Fruit fly (Drosophila melanogaster) whole organism, embryonic: ENCODE results near the gene CG34307.

Source experiments
- Abd-B ChIP-seq: fragments of 200-800 bp; sonication (Bioruptor generic); optimal IDR thresholded peaks from 2 replicates; lab custom pipeline; 2018; ENCODE audit warnings: missing biosample characterization, mild to moderate bottlenecking, missing genetic modification characterization, moderate library complexity
- CG1024 ChIP-seq: fragments of 200-800 bp; sonication (Bioruptor generic); IDR thresholded peaks from 2 replicates; pipeline ENCODE4 v1.3.6; 2022; ENCODE audit warnings: missing biosample characterization, missing genetic modification characterization
- CG11093 ChIP-seq: fragments of 200-800 bp; sonication (Bioruptor generic); IDR thresholded peaks from 3 replicates; pipeline ENCODE4 v1.3.6; 2022; ENCODE audit warnings: missing biosample characterization, missing genetic modification characterization
- CG12104 ChIP-seq: fragments of 200-800 bp; sonication (Bioruptor generic); optimal IDR thresholded peaks from 3 replicates; lab custom pipeline; 2016; ENCODE audit warnings: missing biosample characterization, missing genetic modification characterization
- CG12155 ChIP-seq: fragments of 200-800 bp; sonication (Bioruptor generic); optimal IDR thresholded peaks from 3 replicates; lab custom pipeline; 2016; ENCODE audit warnings: missing biosample characterization, missing genetic modification characterization
- CG12236 ChIP-seq: fragments of 200-800 bp; sonication (Bioruptor generic); optimal IDR thresholded peaks from 2 replicates; lab custom pipeline; 2016; ENCODE audit warnings: missing biosample characterization, missing genetic modification characterization
- CG12942 ChIP-seq: fragments of 200-800 bp; sonication (Bioruptor generic); optimal IDR thresholded peaks from 3 replicates; lab custom pipeline; 2016; ENCODE audit warnings: missing biosample characterization, missing genetic modification characterization
- CG17359 ChIP-seq: fragments of 200-800 bp; sonication (Bioruptor generic); optimal IDR thresholded peaks from 3 replicates; lab custom pipeline; 2018; ENCODE audit warnings: missing biosample characterization, mild to moderate bottlenecking, missing genetic modification characterization, moderate library complexity
- CG4282 ChIP-seq: fragments of 200-800 bp; sonication (Bioruptor generic); optimal IDR thresholded peaks from 2 replicates; lab custom pipeline; 2016; ENCODE audit warnings: missing biosample characterization, missing genetic modification characterization
- CG4328 ChIP-seq: fragments of 200-800 bp; sonication (Bioruptor generic); optimal IDR thresholded peaks from 3 replicates; lab custom pipeline; 2017; ENCODE audit warnings: missing biosample characterization, missing genetic modification reagents, missing genetic modification characterization
- CG6272 ChIP-seq: fragments of 200-800 bp; sonication (Bioruptor generic); IDR thresholded peaks from 2 replicates; pipeline ENCODE4 v1.3.6; 2022; ENCODE audit warnings: missing biosample characterization, missing genetic modification characterization
- CG6813 ChIP-seq: fragments of 200-800 bp; sonication (Bioruptor generic); optimal IDR thresholded peaks from 2 replicates; lab custom pipeline; 2017; ENCODE audit warnings: missing biosample characterization, missing genetic modification characterization, mild to moderate bottlenecking, moderate library complexity, missing genetic modification reagents
- CG7963 ChIP-seq: fragments of 200-800 bp; sonication (Bioruptor generic); IDR thresholded peaks from 3 replicates; pipeline ENCODE4 v1.3.6; 2022; ENCODE audit warnings: missing biosample characterization, missing genetic modification characterization; ENCODE audit not compliant: partially characterized antibody
- CG7987 ChIP-seq: fragments of 200-800 bp; sonication (Bioruptor generic); optimal IDR thresholded peaks from 2 replicates; lab custom pipeline; 2018; ENCODE audit warnings: missing biosample characterization, mild to moderate bottlenecking, missing genetic modification characterization, moderate library complexity
- CG8089 ChIP-seq: fragments of 200-800 bp; sonication (Bioruptor generic); optimal IDR thresholded peaks from 3 replicates; lab custom pipeline; 2016; ENCODE audit warnings: missing biosample characterization, missing genetic modification characterization
- CG8281 ChIP-seq: fragments of 200-800 bp; sonication (Bioruptor generic); optimal IDR thresholded peaks from 2 replicates; lab custom pipeline; 2018; ENCODE audit warnings: missing biosample characterization, mild to moderate bottlenecking, missing genetic modification characterization, moderate library complexity
- CG9817 ChIP-seq: fragments of 200-800 bp; sonication (Bioruptor generic); optimal IDR thresholded peaks from 2 replicates; lab custom pipeline; 2018; ENCODE audit warnings: missing biosample characterization, mild to moderate bottlenecking, missing genetic modification characterization, moderate library complexity
- Chrac-16 ChIP-seq: fragments of 200-800 bp; sonication (Bioruptor generic); optimal IDR thresholded peaks from 3 replicates; lab custom pipeline; 2016; ENCODE audit warnings: missing biosample characterization, missing genetic modification characterization
- Dp ChIP-seq: fragments of 200-800 bp; sonication (Bioruptor generic); optimal IDR thresholded peaks from 2 replicates; lab custom pipeline; 2018; ENCODE audit warnings: missing biosample characterization, mild to moderate bottlenecking, missing genetic modification characterization, moderate library complexity
- Drgx ChIP-seq: fragments of 200-800 bp; sonication (Bioruptor generic); IDR thresholded peaks from 2 replicates; pipeline ENCODE4 v1.3.6; 2022; ENCODE audit warnings: missing biosample characterization, missing genetic modification characterization
- E2f2 ChIP-seq: fragments of 200-800 bp; sonication (Bioruptor generic); IDR thresholded peaks from 2 replicates; pipeline ENCODE4 v1.3.6; 2022; ENCODE audit warnings: missing biosample characterization, missing genetic modification characterization
- Ets97D ChIP-seq: fragments of 200-800 bp; sonication (Bioruptor generic); optimal IDR thresholded peaks from 3 replicates; lab custom pipeline; 2016; ENCODE audit warnings: missing biosample characterization, missing genetic modification characterization
- HLH3B ChIP-seq: fragments of 200-800 bp; sonication (Bioruptor generic); IDR thresholded peaks from 2 replicates; pipeline ENCODE4 v1.3.6; 2022; ENCODE audit warnings: missing biosample characterization, missing genetic modification characterization
- Hr51 ChIP-seq, 2 experiments: fragments of 200-800 bp; sonication (Bioruptor generic); optimal IDR thresholded peaks; 2 replicates in 1 of 2; 3 replicates in 1 of 2; lab custom pipeline; 2016 to 2018; ENCODE audit warnings: missing biosample characterization in 2 of 2, missing genetic modification characterization in 2 of 2, mild to moderate bottlenecking in 1 of 2, moderate library complexity in 1 of 2
- Hsf ChIP-seq: fragments of 200-800 bp; sonication (Bioruptor generic); optimal IDR thresholded peaks from 3 replicates; lab custom pipeline; 2016; ENCODE audit warnings: missing biosample characterization, missing genetic modification characterization
- Lhr ChIP-seq: fragments of 200-800 bp; sonication (Bioruptor generic); optimal IDR thresholded peaks from 3 replicates; lab custom pipeline; 2017; ENCODE audit warnings: mild to moderate bottlenecking, missing biosample characterization, missing genetic modification reagents, missing genetic modification characterization
- MESR4 ChIP-seq: fragments of 200-800 bp; sonication (Bioruptor generic); optimal IDR thresholded peaks from 2 replicates; lab custom pipeline; 2018; ENCODE audit warnings: missing biosample characterization, mild to moderate bottlenecking, missing genetic modification characterization, moderate library complexity
- Med ChIP-seq: fragments of 200-800 bp; sonication (Bioruptor generic); peaks from one replicate; lab custom pipeline; 2016; ENCODE audit warnings: missing biosample characterization, missing genetic modification characterization, mild to moderate bottlenecking, inconsistent platforms, moderate library complexity
- Nf-YB ChIP-seq: fragments of 200-800 bp; sonication (Bioruptor generic); optimal IDR thresholded peaks from 3 replicates; lab custom pipeline; 2019; ENCODE audit warnings: missing biosample characterization, mild to moderate bottlenecking, missing genetic modification characterization, moderate library complexity
- Nf-YC ChIP-seq: fragments of 200-800 bp; optimal IDR thresholded peaks from 3 replicates; lab custom pipeline; 2019; ENCODE audit warnings: missing biosample characterization, mild to moderate bottlenecking, missing genetic modification characterization, moderate library complexity
- NfI ChIP-seq: fragments of 200-800 bp; sonication (Bioruptor generic); optimal IDR thresholded peaks from 3 replicates; lab custom pipeline; 2018; ENCODE audit warnings: missing biosample characterization, mild to moderate bottlenecking, missing genetic modification characterization, moderate library complexity
- Rfx ChIP-seq: fragments of 200-800 bp; sonication (Bioruptor generic); IDR thresholded peaks from 2 replicates; pipeline ENCODE4 v1.3.6; 2022; ENCODE audit warnings: missing biosample characterization, missing genetic modification characterization
- Sox100B ChIP-seq: fragments of 200-800 bp; sonication (Bioruptor generic); optimal IDR thresholded peaks from 3 replicates; lab custom pipeline; 2018; ENCODE audit warnings: missing biosample characterization, mild to moderate bottlenecking, missing genetic modification characterization
- al ChIP-seq: fragments of 200-800 bp; sonication (Bioruptor generic); IDR thresholded peaks from 2 replicates; pipeline ENCODE4 v1.3.6; 2022; ENCODE audit warnings: missing biosample characterization, missing genetic modification characterization
- ara ChIP-seq: fragments of 200-800 bp; sonication (Bioruptor generic); IDR thresholded peaks from 2 replicates; pipeline ENCODE4 v1.3.6; 2022; ENCODE audit warnings: missing biosample characterization, missing genetic modification characterization
- bbx ChIP-seq: fragments of 200-800 bp; sonication (Bioruptor generic); IDR thresholded peaks from 2 replicates; pipeline ENCODE4 v1.3.6; 2022; ENCODE audit warnings: missing biosample characterization, missing genetic modification characterization; ENCODE audit not compliant: partially characterized antibody
- emc ChIP-seq: fragments of 200-800 bp; sonication (Bioruptor generic); optimal IDR thresholded peaks from 2 replicates; lab custom pipeline; 2016; ENCODE audit warnings: missing biosample characterization, missing genetic modification characterization
- gem ChIP-seq: fragments of 200-800 bp; sonication (Bioruptor generic); optimal IDR thresholded peaks from 2 replicates; lab custom pipeline; 2019; ENCODE audit warnings: missing biosample characterization, mild to moderate bottlenecking, missing genetic modification characterization, moderate library complexity
- grn ChIP-seq: fragments of 200-800 bp; sonication (Bioruptor generic); optimal IDR thresholded peaks from 3 replicates; lab custom pipeline; 2017; ENCODE audit warnings: missing biosample characterization, missing genetic modification characterization
- hbn ChIP-seq: fragments of 200-800 bp; sonication (Bioruptor generic); IDR thresholded peaks from 2 replicates; pipeline ENCODE4 v1.3.6; 2022; ENCODE audit warnings: missing biosample characterization, missing genetic modification characterization; ENCODE audit not compliant: partially characterized antibody
- knrl ChIP-seq: fragments of 200-800 bp; sonication (Bioruptor generic); IDR thresholded peaks from 3 replicates; pipeline ENCODE4 v1.3.6; 2022; ENCODE audit warnings: missing biosample characterization, missing genetic modification characterization; ENCODE audit not compliant: partially characterized antibody
- nerfin-2 ChIP-seq: fragments of 200-800 bp; sonication (Bioruptor generic); IDR thresholded peaks from 2 replicates; pipeline ENCODE4 v1.3.6; 2022; ENCODE audit warnings: missing biosample characterization, missing genetic modification characterization; ENCODE audit not compliant: partially characterized antibody
- p53 ChIP-seq: fragments of 200-800 bp; sonication (Bioruptor generic); optimal IDR thresholded peaks from 2 replicates; lab custom pipeline; 2016; ENCODE audit warnings: missing biosample characterization, missing genetic modification characterization
- pum ChIP-seq: fragments of 200-800 bp; sonication (Bioruptor generic); optimal IDR thresholded peaks from 2 replicates; lab custom pipeline; 2016; ENCODE audit warnings: missing biosample characterization, missing genetic modification characterization
- repo ChIP-seq: fragments of 200-800 bp; sonication (Bioruptor generic); optimal IDR thresholded peaks from 2 replicates; lab custom pipeline; 2016; ENCODE audit warnings: missing biosample characterization, missing genetic modification characterization
- sens-2 ChIP-seq: fragments of 200-800 bp; sonication (Bioruptor generic); IDR thresholded peaks from 2 replicates; pipeline ENCODE4 v1.3.6; 2022; ENCODE audit warnings: missing biosample characterization, missing genetic modification characterization
- tll ChIP-seq, 2 experiments: fragments of 200-800 bp in 1 of 2; fragments of >200 bp in 1 of 2; sonication (Bioruptor generic) in 1 of 2; optimal IDR thresholded peaks; 2 replicates each; lab custom pipeline; 2017 to 2019; ENCODE audit warnings: missing biosample characterization in 2 of 2, missing genetic modification characterization in 2 of 2, mild to moderate bottlenecking in 1 of 2, moderate library complexity in 1 of 2
- tup ChIP-seq: fragments of 200-800 bp; sonication (Bioruptor generic); optimal IDR thresholded peaks from 2 replicates; lab custom pipeline; 2016; ENCODE audit warnings: missing biosample characterization, mild to moderate bottlenecking, missing genetic modification characterization, moderate library complexity
- vfl ChIP-seq: fragments of 200-800 bp; sonication (Bioruptor generic); optimal IDR thresholded peaks from 2 replicates; lab custom pipeline; 2016; ENCODE audit warnings: missing biosample characterization, missing genetic modification characterization
- zf30C ChIP-seq: fragments of 200-800 bp; sonication (Bioruptor generic); optimal IDR thresholded peaks from 3 replicates; lab custom pipeline; 2018; ENCODE audit warnings: missing biosample characterization, mild to moderate bottlenecking, missing genetic modification characterization

The CG34307 gene

DNA sequence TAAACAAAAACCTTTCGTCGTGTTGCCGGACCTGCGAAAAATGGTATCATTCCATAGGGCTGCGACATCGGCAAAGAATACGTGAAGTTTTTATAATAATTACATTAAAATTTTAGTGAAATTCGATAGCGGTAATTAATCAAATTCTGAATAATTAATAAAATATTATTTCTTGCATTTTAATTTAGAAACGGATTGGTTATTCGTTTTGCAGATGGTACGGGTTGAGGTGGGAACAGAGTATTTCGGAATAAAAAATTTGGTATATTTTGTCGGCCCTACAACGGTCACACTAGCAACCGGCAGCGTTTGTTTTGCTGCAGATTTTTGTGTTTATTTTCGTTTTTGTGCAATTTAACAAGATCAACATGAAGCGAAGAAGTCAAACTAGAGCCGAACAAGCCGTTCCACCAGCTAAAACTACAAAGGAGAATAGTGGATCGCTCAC lies 14.9 kb upstream of the CG34307 start, which contains the start of the genes CG6962 and CG31368 (continued):
- TF ChIP-seq hbn (GFP tag; lab: Robert Waterston, UW) (no peak), CG1024 (peak; percentile 80), grn (GFP tag; lab: Kevin White, UChicago) (no peak), CG9817 (tag; lab: Kevin White, UChicago) (peak; percentile 92), tll (GFP tag; optimal IDR thresholded peaks at IDR 0.05; lab: Kevin White, UChicago) (peak in 1 of 2 experiments; percentile 19), Hsf (GFP tag; lab: Kevin White, UChicago) (peak; percentile 84), CG7987 (GFP tag; lab: Kevin White, UChicago) (peak; percentile 55), Rfx (peak; percentile 91), gem (tag; lab: Kevin White, UChicago) (peak; percentile 93), CG12155 (GFP tag; lab: Kevin White, UChicago) (peak; percentile 85), CG8281 (peak; percentile 33), Abd-B (GFP tag; lab: Kevin White, UChicago) (peak; percentile 90), tup (GFP tag; lab: Kevin White, UChicago) (peak; percentile 54), sens-2 (0 out of 2 replicates have a peak, but pooled peaks have one; percentile 28), vfl (GFP tag; lab: Kevin White, UChicago) (peak; percentile 84), CG12104 (GFP tag; lab: Kevin White, UChicago) (peak; percentile 77), HLH3B (peak; percentile 82), CG4282 (GFP tag; lab: Kevin White, UChicago) (no peak), Med (GFP tag; lab: Kevin White, UChicago) (peak; percentile 90), emc (no peak), Sox100B (GFP tag; lab: Kevin White, UChicago) (no peak), CG8089 (GFP tag; lab: Kevin White, UChicago) (peak; percentile 31), Nf-YB (GFP tag; lab: Kevin White, UChicago) (peak; percentile 53), CG6813 (peak; percentile 14), CG17359 (tag; lab: Kevin White, UChicago) (peak; percentile 80), ara (GFP tag; lab: Robert Waterston, UW) (peak; percentile 77), nerfin-2 (no peak), zf30C (GFP tag; lab: Kevin White, UChicago) (no peak), Nf-YC (no peak), Lhr (peak; percentile 85), Dp (GFP tag; lab: Kevin White, UChicago) (peak; percentile 44), pum (GFP tag; lab: Kevin White, UChicago) (peak; percentile 63), CG12942 (peak; percentile 79), p53 (GFP tag; lab: Kevin White, UChicago) (no peak), CG6272 (GFP tag; lab: Robert Waterston, UW) (peak; percentile 86), knrl (GFP tag; lab: Robert Waterston, UW) (peak; percentile 54; the same call in 1 of the 3 replicates), al (GFP tag; lab: Robert Waterston, UW) (peak; percentile 77), CG4328 (GFP tag; lab: Kevin White, UChicago) (peak; percentile 60), CG12236 (GFP tag; lab: Kevin White, UChicago) (no peak), CG7963 (GFP tag; lab: Robert Waterston, UW) (no peak), MESR4 (peak; percentile 53), CG11093 (GFP tag; lab: Robert Waterston, UW) (peak; percentile 30; the same call in 1 of the 3 replicates), E2f2 (GFP tag; lab: Robert Waterston, UW) (peak; percentile 62), Chrac-16 (GFP tag; lab: Kevin White, UChicago) (peak; percentile 84), bbx (no peak), Hr51 (GFP tag; optimal IDR thresholded peaks at IDR 0.05; lab: Kevin White, UChicago) (peak; percentile 68 to 80), Drgx (GFP tag; lab: Robert Waterston, UW) (peak; percentile 65), NfI (GFP tag; lab: Kevin White, UChicago) (peak; percentile 89), repo (GFP tag; lab: Kevin White, UChicago) (peak; percentile 49), Ets97D (GFP tag; lab: Kevin White, UChicago) (peak; percentile 70)
